Worm (Caenorhabditis elegans) whole organism, late embryonic: ENCODE results near the gene fbxb-18.

Experiments used
- C38D4.7 ChIP-seq: fragments of 200-800 bp; sonication (Bioruptor generic); optimal IDR thresholded peaks from 2 replicates; lab custom pipeline; 2018; ENCODE audit warnings: mild to moderate bottlenecking, missing genetic modification characterization, moderate library complexity, missing compliant biosample characterization
- K02D7.2 ChIP-seq: sonication (generic microtip); optimal IDR thresholded peaks from 2 replicates; lab custom pipeline; 2017; ENCODE audit warnings: mild to moderate bottlenecking, missing genetic modification characterization, missing compliant biosample characterization
- T23F11.4 ChIP-seq: fragments of 200-800 bp; sonication (Bioruptor generic); optimal IDR thresholded peaks from 2 replicates; lab custom pipeline; 2018; ENCODE audit warnings: mild to moderate bottlenecking, missing genetic modification characterization, missing compliant biosample characterization
- ahr-1 ChIP-seq: sonication (generic microtip); optimal IDR thresholded peaks from 2 replicates; lab custom pipeline; 2016; ENCODE audit warnings: missing genetic modification characterization, missing compliant biosample characterization
- ama-1 ChIP-seq: fragments of 150-350 bp; optimal IDR thresholded peaks from 2 replicates; lab custom pipeline; 2014
- ceh-24 ChIP-seq: sonication (generic microtip); optimal IDR thresholded peaks from 2 replicates; lab custom pipeline; 2016; ENCODE audit warnings: mild to moderate bottlenecking, missing genetic modification characterization, missing compliant biosample characterization
- ceh-48 ChIP-seq: sonication (generic microtip); optimal IDR thresholded peaks from 2 replicates; lab custom pipeline; 2016; ENCODE audit warnings: missing genetic modification characterization, inconsistent platforms, missing compliant biosample characterization
- elt-2 ChIP-seq: sonication (generic microtip); optimal IDR thresholded peaks from 2 replicates; lab custom pipeline; 2016; ENCODE audit warnings: missing genetic modification reagents, missing genetic modification characterization, missing compliant biosample characterization
- elt-4 ChIP-seq: sonication (generic microtip); optimal IDR thresholded peaks from 2 replicates; lab custom pipeline; 2016; ENCODE audit warnings: missing genetic modification characterization, missing compliant biosample characterization
- ets-4 ChIP-seq: sonication (generic microtip); optimal IDR thresholded peaks from 2 replicates; lab custom pipeline; 2016; ENCODE audit warnings: missing genetic modification characterization, missing compliant biosample characterization
- eyg-1 ChIP-seq: sonication (generic microtip); optimal IDR thresholded peaks from 2 replicates; lab custom pipeline; 2016; ENCODE audit warnings: missing genotype, missing genetic modification characterization, missing compliant biosample characterization
- fkh-10 ChIP-seq: fragments of 150-350 bp; optimal IDR thresholded peaks from 2 replicates; lab custom pipeline; 2014; ENCODE audit warnings: missing biosample characterization, missing genetic modification reagents, missing genetic modification characterization
- hlh-13 ChIP-seq: fragments of 200-800 bp; sonication (Bioruptor generic); optimal IDR thresholded peaks from 2 replicates; lab custom pipeline; 2018; ENCODE audit warnings: mild to moderate bottlenecking, missing genetic modification characterization, missing compliant biosample characterization
- hlh-15 ChIP-seq: sonication (generic microtip); optimal IDR thresholded peaks from 2 replicates; lab custom pipeline; 2016; ENCODE audit warnings: missing genetic modification characterization, missing compliant biosample characterization
- hlh-30 ChIP-seq: sonication (generic microtip); optimal IDR thresholded peaks from 2 replicates; lab custom pipeline; 2017; ENCODE audit warnings: antibody characterized with exemption, missing genetic modification characterization, missing compliant biosample characterization; ENCODE audit not compliant: insufficient read depth
- mec-3 ChIP-seq: sonication (generic microtip); optimal IDR thresholded peaks from 2 replicates; lab custom pipeline; 2016; ENCODE audit warnings: borderline replicate concordance, missing genetic modification characterization, missing compliant biosample characterization
- nfya-1 ChIP-seq: sonication (generic microtip); optimal IDR thresholded peaks from 2 replicates; lab custom pipeline; 2017; ENCODE audit warnings: missing genetic modification characterization, mild to moderate bottlenecking, missing compliant biosample characterization, antibody characterized with exemption, moderate library complexity
- nhr-232 ChIP-seq: sonication (generic microtip); optimal IDR thresholded peaks from 2 replicates; lab custom pipeline; 2016; ENCODE audit warnings: missing genetic modification characterization, missing compliant biosample characterization
- npax-4 ChIP-seq: sonication (generic microtip); optimal IDR thresholded peaks from 2 replicates; lab custom pipeline; 2016; ENCODE audit warnings: missing genetic modification characterization, missing compliant biosample characterization
- pag-3 ChIP-seq: sonication (generic microtip); optimal IDR thresholded peaks from 2 replicates; lab custom pipeline; 2016; ENCODE audit warnings: missing compliant biosample characterization, missing genetic modification characterization, borderline replicate concordance
- pat-9 ChIP-seq: fragments of 200-800 bp; sonication (Bioruptor generic); optimal IDR thresholded peaks from 2 replicates; lab custom pipeline; 2018; ENCODE audit warnings: mild to moderate bottlenecking, missing genetic modification characterization, moderate library complexity, missing compliant biosample characterization
- pax-1 ChIP-seq: fragments of 150-350 bp; optimal IDR thresholded peaks from 2 replicates; lab custom pipeline; 2014; ENCODE audit warnings: missing biosample characterization, missing genetic modification characterization
- pros-1 ChIP-seq: fragments of 150-350 bp; optimal IDR thresholded peaks from 2 replicates; lab custom pipeline; 2014; ENCODE audit warnings: missing biosample characterization, missing genetic modification reagents, missing genetic modification characterization
- sdc-2 ChIP-seq: sonication (generic microtip); optimal IDR thresholded peaks from 2 replicates; lab custom pipeline; 2016; ENCODE audit warnings: missing genotype, missing genetic modification characterization, missing compliant biosample characterization
- sox-4 ChIP-seq: sonication (generic microtip); optimal IDR thresholded peaks from 2 replicates; lab custom pipeline; 2017; ENCODE audit warnings: mild to moderate bottlenecking, missing genetic modification characterization, inconsistent platforms, missing compliant biosample characterization
- syd-9 ChIP-seq: sonication (generic microtip); optimal IDR thresholded peaks from 2 replicates; lab custom pipeline; 2016; ENCODE audit warnings: mild to moderate bottlenecking, missing genetic modification characterization, moderate library complexity, missing compliant biosample characterization
- tbx-2 ChIP-seq: sonication (generic microtip); optimal IDR thresholded peaks from 2 replicates; lab custom pipeline; 2016; ENCODE audit warnings: missing genetic modification characterization, missing compliant biosample characterization
- tbx-7 ChIP-seq: sonication (generic microtip); optimal IDR thresholded peaks from 2 replicates; lab custom pipeline; 2016; ENCODE audit warnings: missing genotype, missing genetic modification characterization, missing compliant biosample characterization
- ttx-3 ChIP-seq: sonication (generic microtip); optimal IDR thresholded peaks from 2 replicates; lab custom pipeline; 2016; ENCODE audit warnings: missing genetic modification reagents, missing genetic modification characterization, missing compliant biosample characterization
- unc-3 ChIP-seq, 2 experiments: fragments of 200-800 bp in 1 of 2; sonication (Bioruptor generic) in 1 of 2; sonication (generic microtip) in 1 of 2; conservative IDR thresholded peaks in 1 of 2; optimal IDR thresholded peaks in 1 of 2; 2 replicates each; pipeline versions ENCODE4 v1.3.6 to Lab custom; 2016 to 2022; ENCODE audit warnings: missing compliant biosample characterization in 2 of 2, missing genetic modification characterization in 2 of 2, missing genetic modification reagents in 1 of 2
- unc-86 ChIP-seq: sonication (generic microtip); optimal IDR thresholded peaks from 2 replicates; lab custom pipeline; 2016; ENCODE audit warnings: missing genetic modification characterization, missing compliant biosample characterization

fbxb-18 gene

DNA sequence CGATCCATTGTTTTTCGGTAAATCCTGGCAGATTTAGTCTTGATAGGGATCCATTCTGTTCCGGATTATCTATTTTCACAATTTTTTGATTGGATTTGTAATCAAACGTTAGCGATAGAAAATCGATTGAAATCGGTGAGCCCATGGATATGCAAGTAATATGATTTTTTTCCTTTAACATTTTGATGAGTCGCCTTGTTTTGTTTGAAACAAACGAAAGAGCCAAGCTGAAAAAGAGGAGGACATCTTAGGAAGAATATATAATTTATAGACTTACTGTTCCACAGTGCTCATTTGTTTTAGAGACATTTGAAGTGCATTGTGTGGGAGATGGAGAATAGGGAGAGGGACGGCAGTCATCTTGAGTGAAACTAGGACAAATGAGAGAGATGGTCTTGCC is at the start of gene fbxb-18, which contains the start of gene fbxb-19:
Gene fbxb-18, minus strand, starts transcription at position 101 of the 400 bp plus-strand sequence.
Gene fbxb-19, minus strand, starts transcription at position 369 of the 400 bp plus-strand sequence.
- TF ChIP-seq pros-1 (no peak), pat-9 (no peak), C38D4.7 (GFP tag; lab: Kevin White, UChicago) (no peak)

DNA sequence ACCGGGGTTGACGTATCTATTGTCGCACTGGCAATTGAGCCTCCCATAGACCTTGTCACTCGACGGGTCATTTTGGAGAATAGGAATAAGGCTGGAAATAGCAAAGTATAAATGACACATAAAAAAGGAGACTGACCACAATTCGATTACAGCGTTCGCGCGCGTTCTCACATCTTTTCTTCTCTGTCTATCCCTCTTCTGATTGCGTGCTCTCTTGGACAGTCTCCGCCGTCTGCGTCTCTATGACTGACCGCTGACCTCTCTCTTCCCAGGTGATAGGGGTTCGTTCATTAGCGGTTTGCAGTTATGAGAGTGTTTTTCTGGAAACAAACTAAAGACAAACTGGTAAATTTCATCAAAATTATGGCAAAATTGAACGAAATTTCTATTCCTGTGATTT is 47.6 kb upstream of the fbxb-18 start, which contains the start of gene ceh-83:
Gene ceh-83, minus strand, starts transcription at position 181 of the 400 bp plus-strand sequence.
- no peak for TF ChIP-seq unc-3 (GFP tag; conservative IDR thresholded peaks at IDR 0.05; lab: Robert Waterston, UW)
- TF ChIP-seq unc-3 (tag; optimal IDR thresholded peaks at IDR 0.05; lab: Kevin White, UChicago) = no peak
- no peak for TF ChIP-seq ets-4 (tag; lab: Kevin White, UChicago)
- TF ChIP-seq ttx-3 = no peak
- no peak for TF ChIP-seq eyg-1 (tag; lab: Kevin White, UChicago)

DNA sequence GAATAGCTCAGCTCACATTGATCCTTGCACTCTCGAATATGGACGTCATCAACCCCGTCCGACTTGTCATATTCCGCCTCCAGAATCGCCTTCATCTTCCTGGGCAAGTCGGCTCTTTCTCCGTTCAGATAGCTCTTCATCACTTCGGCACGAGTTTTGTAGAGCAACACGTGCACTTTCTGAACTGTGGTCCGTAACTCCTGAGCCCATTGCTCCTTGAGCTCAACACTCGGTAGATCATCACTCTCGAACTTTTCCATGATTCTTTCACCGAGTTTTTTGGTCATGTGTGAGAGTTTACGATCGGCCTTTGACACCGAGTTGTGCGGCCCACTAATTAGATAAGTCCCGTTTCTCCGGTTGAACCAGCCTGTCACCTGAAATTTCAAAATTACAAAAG is 46.4 kb upstream of the fbxb-18 start:
- TF ChIP-seq ahr-1 (tag; lab: Kevin White, UChicago) = no peak
- TF ChIP-seq sox-4 (tag; lab: Kevin White, UChicago) = no peak
- no peak for TF ChIP-seq tbx-7 (tag; lab: Kevin White, UChicago)
- no peak for TF ChIP-seq pros-1
- no peak for TF ChIP-seq pat-9
- TF ChIP-seq hlh-15 (tag; lab: Kevin White, UChicago) = no peak
- TF ChIP-seq T23F11.4 (GFP tag; lab: Kevin White, UChicago) = no peak
- TF ChIP-seq fkh-10 (GFP tag; lab: Kevin White, UChicago) = no peak
- TF ChIP-seq nhr-232 = no peak
- no peak for TF ChIP-seq syd-9
- no peak for TF ChIP-seq nfya-1
- TF ChIP-seq mec-3 (tag; lab: Kevin White, UChicago) = no peak
- TF ChIP-seq pag-3 (tag; lab: Kevin White, UChicago) = no peak
- no peak for TF ChIP-seq npax-4 (tag; lab: Kevin White, UChicago)
- no peak for TF ChIP-seq ceh-24 (tag; lab: Kevin White, UChicago)
- TF ChIP-seq pax-1 (tag; lab: Kevin White, UChicago) = no peak
- no peak for TF ChIP-seq unc-86 (tag; lab: Kevin White, UChicago)
- TF ChIP-seq C38D4.7 (GFP tag; lab: Kevin White, UChicago) = no peak

DNA sequence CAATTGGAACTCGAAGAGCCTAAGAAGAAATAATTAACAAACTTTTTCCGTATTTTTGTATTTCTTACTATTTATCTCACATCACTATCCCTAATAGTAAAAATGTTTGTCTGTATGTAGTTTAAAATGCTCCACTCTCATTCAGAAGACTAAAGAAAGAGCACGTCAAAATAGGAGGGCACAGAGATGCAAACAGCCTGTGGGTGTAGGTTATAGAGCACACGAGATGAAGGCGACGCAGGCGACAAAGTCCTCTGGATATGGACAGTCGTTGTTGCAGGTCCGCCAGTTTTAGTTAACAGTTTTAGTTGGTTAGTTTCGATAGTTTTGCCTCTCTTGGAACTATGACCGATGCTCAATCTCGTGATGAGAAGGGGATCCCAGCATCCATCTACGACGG is 43.2 kb upstream of the fbxb-18 start, which contains the start of gene ceh-82:
Gene ceh-82, plus strand, starts transcription at position 301 of the 400 bp plus-strand sequence.
- TF ChIP-seq hlh-30 (tag; lab: Kevin White, UChicago) (no peak), K02D7.2 (no peak), sdc-2 (tag; lab: Kevin White, UChicago) (no peak), hlh-13 (GFP tag; lab: Kevin White, UChicago) (no peak), ceh-48 (tag; lab: Kevin White, UChicago) (no peak), tbx-2 (tag; lab: Kevin White, UChicago) (no peak)

DNA sequence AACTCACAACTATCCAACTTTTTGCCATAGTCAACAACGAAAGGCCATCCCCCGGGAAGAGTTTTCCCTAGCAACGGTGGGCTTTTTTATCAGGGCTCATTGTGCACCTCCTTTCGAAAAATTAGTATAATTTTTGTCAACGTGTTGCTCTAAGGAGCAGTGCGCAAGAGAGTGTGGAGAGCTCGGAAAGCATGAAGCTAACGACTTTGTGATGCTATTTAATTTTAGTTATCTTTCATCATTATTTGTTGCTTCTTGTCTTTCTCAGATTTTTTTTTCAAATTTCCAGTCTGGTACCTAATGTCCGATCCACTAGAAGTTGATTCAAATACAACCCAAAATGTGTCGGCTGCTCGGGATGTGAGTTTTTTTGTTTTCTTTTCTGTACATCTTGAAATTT is 41.4 kb upstream of the fbxb-18 start, which contains the start of gene ceh-81:
Gene ceh-81, plus strand, starts transcription at position 301 of the 400 bp plus-strand sequence.
- no peak for TF ChIP-seq elt-2 (tag; lab: Kevin White, UChicago)

DNA sequence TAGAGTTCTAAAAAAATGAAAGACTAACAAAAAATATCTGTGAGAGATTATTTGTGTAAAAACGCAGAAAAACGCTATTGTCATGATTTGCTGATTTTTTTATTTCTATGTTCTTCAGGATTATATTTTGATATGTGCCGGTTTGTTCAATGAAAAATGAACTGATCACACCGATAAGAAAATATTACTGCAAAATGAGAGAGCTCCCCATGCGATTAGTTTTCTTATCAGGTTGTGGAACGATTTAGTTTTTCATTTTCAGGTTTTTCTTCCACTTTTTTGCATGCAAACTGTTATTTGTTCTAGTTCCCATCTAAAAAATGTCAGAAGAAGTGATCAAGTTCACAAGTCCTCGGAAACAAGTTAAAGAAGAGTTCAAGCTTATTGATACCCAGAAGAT is 39.5 kb upstream of the fbxb-18 start, which contains the start of gene btb-9:
Gene btb-9, plus strand, starts transcription at position 254 of the 400 bp plus-strand sequence.
- TF ChIP-seq ama-1 (no peak), elt-4 (tag; lab: Kevin White, UChicago) (no peak), nfya-1 (no peak), npax-4 (tag; lab: Kevin White, UChicago) (no peak), hlh-30 (tag; lab: Kevin White, UChicago) (no peak)
